Fruit fly (Drosophila melanogaster) whole organism: ENCODE measurements around the gene CG5199.

Experiments
- CG8478 ChIP-seq: fragments of >200 bp; optimal IDR thresholded peaks from 2 replicates; lab custom pipeline; 2018; ENCODE audit warnings: inconsistent platforms
- EcR ChIP-seq, 2 experiments: fragments of >200 bp; optimal IDR thresholded peaks; 2 replicates each; lab custom pipeline; 2017; ENCODE audit warnings: missing biosample characterization in 2 of 2, missing genetic modification characterization in 2 of 2, missing genetic modification reagents in 2 of 2
- pan ChIP-seq: fragments of >200 bp; optimal IDR thresholded peaks from 2 replicates; lab custom pipeline; 2017
- usp ChIP-seq: fragments of >200 bp; optimal IDR thresholded peaks from 2 replicates; lab custom pipeline; 2017; ENCODE audit warnings: missing biosample characterization, missing genetic modification characterization, mixed read lengths

DNA sequence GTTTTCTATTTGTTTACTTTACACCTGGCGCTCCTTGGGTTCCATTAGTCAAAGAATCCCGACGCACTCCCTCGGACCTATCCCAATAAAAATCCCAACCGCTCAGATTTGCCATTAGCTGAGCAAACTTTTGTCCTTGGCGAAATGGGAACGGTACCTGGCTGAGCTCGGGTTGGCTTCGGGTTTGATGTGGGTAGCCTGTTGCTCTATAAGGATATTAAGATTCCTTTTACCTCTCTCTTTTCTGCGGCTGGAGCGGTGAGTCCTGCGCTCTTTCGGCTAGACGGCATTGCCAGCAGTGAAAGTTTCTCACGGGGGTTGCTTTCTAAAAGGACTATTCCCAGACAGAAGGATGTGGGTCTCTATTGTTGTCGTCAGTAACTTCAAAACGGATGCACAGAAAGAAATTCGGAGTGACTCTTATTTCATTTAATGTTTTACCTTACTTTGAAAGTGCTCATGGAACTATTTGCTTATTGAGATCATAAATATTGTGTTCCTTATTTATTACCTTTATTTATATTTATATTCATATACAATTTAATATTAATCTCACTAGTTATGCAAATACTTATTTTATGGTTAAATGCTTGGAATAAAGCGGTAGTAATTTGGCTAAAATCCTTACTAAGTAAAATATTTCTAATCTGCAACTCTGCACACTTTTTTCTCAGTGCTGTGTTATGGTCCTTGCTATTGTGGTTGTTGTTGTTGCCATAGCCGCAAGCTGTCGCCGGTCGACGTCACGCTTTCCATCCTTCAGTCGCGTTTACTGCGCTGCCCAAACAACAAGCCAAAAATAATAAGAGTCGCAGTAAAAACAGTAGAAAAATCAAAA, 10.8 kb downstream of the CG5199 start, which contains the start of gene CG5910:
- no peak for TF ChIP-seq CG8478 (lab: Kevin White, UChicago)
- TF ChIP-seq pan (lab: Kevin White, UChicago): no peak
- TF ChIP-seq usp: no peak
- no peak for TF ChIP-seq EcR (GFP tag; optimal IDR thresholded peaks at IDR 0.05; lab: Kevin White, UChicago)
